Fruit fly (Drosophila melanogaster) whole organism, wandering third instar larva: Measurements from ENCODE around the gene MSAmiP.

Source experiments
- Abd-B ChIP-seq: fragments of >200 bp; optimal IDR thresholded peaks from 2 replicates; lab custom pipeline; 2017; ENCODE audit warnings: missing biosample characterization, missing genetic modification characterization
- CG9705 ChIP-seq: fragments of 200-800 bp; sonication (Bioruptor generic); optimal IDR thresholded peaks from 2 replicates; lab custom pipeline; 2018; ENCODE audit warnings: missing biosample characterization, mild to moderate bottlenecking, missing genetic modification characterization
- CrebA ChIP-seq: fragments of 200-800 bp; sonication (Bioruptor generic); optimal IDR thresholded peaks from 2 replicates; lab custom pipeline; 2016; ENCODE audit warnings: missing biosample characterization, mild to moderate bottlenecking, missing genetic modification characterization, borderline replicate concordance
- Dfd ChIP-seq: fragments of >200 bp; optimal IDR thresholded peaks from 2 replicates; lab custom pipeline; 2017; ENCODE audit warnings: missing biosample characterization, missing genetic modification characterization
- Dif ChIP-seq: fragments of 200-275, 200-300 bp; sonication (Bioruptor generic); optimal IDR thresholded peaks from 2 replicates; lab custom pipeline; 2018; ENCODE audit warnings: missing biosample characterization, missing genetic modification characterization; ENCODE audit not compliant: partially characterized antibody
- GATAd ChIP-seq: sonication (Bioruptor generic); optimal IDR thresholded peaks from 2 replicates; lab custom pipeline; 2016; ENCODE audit warnings: missing biosample characterization, missing genetic modification characterization
- HLH106 ChIP-seq: fragments of 200-800 bp; optimal IDR thresholded peaks from 3 replicates; lab custom pipeline; 2019; ENCODE audit warnings: missing biosample characterization, mild to moderate bottlenecking, missing genetic modification characterization, moderate library complexity
- Hnf4 ChIP-seq: fragments of 200-800 bp; sonication (Bioruptor generic); optimal IDR thresholded peaks from 2 replicates; lab custom pipeline; 2016; ENCODE audit warnings: missing biosample characterization, mild to moderate bottlenecking, missing genetic modification characterization
- Hr78 ChIP-seq: fragments of >200 bp; optimal IDR thresholded peaks from 2 replicates; lab custom pipeline; 2017; ENCODE audit warnings: missing biosample characterization, missing genetic modification characterization
- Hr83 ChIP-seq: fragments of 200-300 bp; sonication (Bioruptor generic); optimal IDR thresholded peaks from 2 replicates; lab custom pipeline; 2016; ENCODE audit warnings: missing biosample characterization, mild to moderate bottlenecking, missing genetic modification characterization, moderate library complexity; ENCODE audit not compliant: poor library complexity, severe bottlenecking
- Jra ChIP-seq: sonication (Bioruptor generic); optimal IDR thresholded peaks from 2 replicates; lab custom pipeline; 2016; ENCODE audit warnings: missing biosample characterization, missing genetic modification characterization
- Mio ChIP-seq: sonication (Bioruptor generic); optimal IDR thresholded peaks from 2 replicates; lab custom pipeline; 2016; ENCODE audit warnings: missing biosample characterization, missing genetic modification characterization
- N ChIP-seq: fragments of >200 bp; optimal IDR thresholded peaks from 2 replicates; lab custom pipeline; 2018; ENCODE audit warnings: missing biosample characterization, missing external identifiers, missing genetic modification characterization
- OdsH ChIP-seq: fragments of 200-800 bp; sonication (Bioruptor generic); optimal IDR thresholded peaks from 2 replicates; lab custom pipeline; 2016; ENCODE audit warnings: missing biosample characterization, mild to moderate bottlenecking, missing genetic modification characterization
- Rel ChIP-seq, 2 experiments: fragments of 200-800 bp; sonication (Bioruptor generic) in 1 of 2; optimal IDR thresholded peaks; 2 replicates in 1 of 2; 3 replicates in 1 of 2; lab custom pipeline; 2016 to 2019; ENCODE audit warnings: mild to moderate bottlenecking in 2 of 2, missing biosample characterization in 2 of 2, missing genetic modification characterization in 2 of 2, moderate library complexity in 1 of 2
- Sp1 ChIP-seq: fragments of 200-800 bp; sonication (Bioruptor generic); optimal IDR thresholded peaks from 3 replicates; lab custom pipeline; 2019; ENCODE audit warnings: missing biosample characterization, mild to moderate bottlenecking, missing genetic modification characterization, moderate library complexity
- Vsx2 ChIP-seq: fragments of 200-300, 225-300 bp; sonication (Bioruptor generic); optimal IDR thresholded peaks from 2 replicates; lab custom pipeline; 2018; ENCODE audit warnings: missing biosample characterization, missing genetic modification characterization; ENCODE audit not compliant: partially characterized antibody
- br ChIP-seq: fragments of 200-800 bp; sonication (Bioruptor generic); optimal IDR thresholded peaks from 2 replicates; lab custom pipeline; 2016; ENCODE audit warnings: missing biosample characterization, missing genetic modification characterization
- brk ChIP-seq: fragments of 200-800 bp; sonication (Bioruptor generic); optimal IDR thresholded peaks from 2 replicates; lab custom pipeline; 2016; ENCODE audit warnings: missing biosample characterization, mild to moderate bottlenecking, missing genetic modification characterization
- dl ChIP-seq, 2 experiments: fragments of 175-275, 200-275 bp in 1 of 2; fragments of 200-275 bp in 1 of 2; sonication (Bioruptor generic); optimal IDR thresholded peaks; lab custom pipeline; 2018; ENCODE audit warnings: mild to moderate bottlenecking in 2 of 2, missing biosample characterization in 2 of 2, missing genetic modification characterization in 2 of 2, moderate library complexity in 2 of 2; ENCODE audit not compliant: partially characterized antibody in 2 of 2, insufficient read depth in 1 of 2
- dmrt93B ChIP-seq: fragments of 200-800 bp; sonication (Bioruptor generic); optimal IDR thresholded peaks from 2 replicates; lab custom pipeline; 2018; ENCODE audit warnings: missing biosample characterization, mild to moderate bottlenecking, missing genetic modification characterization
- dsf ChIP-seq: sonication (Bioruptor generic); optimal IDR thresholded peaks from 2 replicates; lab custom pipeline; 2016; ENCODE audit warnings: missing biosample characterization, missing genetic modification characterization, borderline replicate concordance
- ey ChIP-seq: fragments of 200-800 bp; sonication (Bioruptor generic); optimal IDR thresholded peaks from 2 replicates; lab custom pipeline; 2016; ENCODE audit warnings: missing biosample characterization, missing genetic modification characterization
- foxo ChIP-seq, 2 experiments: fragments of 200-800 bp; sonication (Bioruptor generic); optimal IDR thresholded peaks; 2 replicates in 1 of 2; 3 replicates in 1 of 2; lab custom pipeline; 2016 to 2017; ENCODE audit warnings: missing biosample characterization in 2 of 2, missing genetic modification characterization in 2 of 2
- fru ChIP-seq: fragments of 200-800 bp; sonication (Bioruptor generic); optimal IDR thresholded peaks from 3 replicates; lab custom pipeline; 2016; ENCODE audit warnings: missing biosample characterization, mild to moderate bottlenecking, missing genetic modification characterization
- h ChIP-seq: fragments of 200-800 bp; sonication (Bioruptor generic); optimal IDR thresholded peaks from 3 replicates; lab custom pipeline; 2016; ENCODE audit warnings: missing biosample characterization, mild to moderate bottlenecking, missing genetic modification characterization
- jim ChIP-seq: fragments of 175-275, 200-325 bp; sonication (Bioruptor generic); optimal IDR thresholded peaks from 2 replicates; lab custom pipeline; 2016; ENCODE audit warnings: missing biosample characterization, mild to moderate bottlenecking, missing genetic modification characterization
- pan ChIP-seq: fragments of >200 bp; optimal IDR thresholded peaks from 2 replicates; lab custom pipeline; 2017
- psq ChIP-seq: fragments of 200-800 bp; sonication (Bioruptor generic); optimal IDR thresholded peaks from 3 replicates; lab custom pipeline; 2017; ENCODE audit warnings: missing biosample characterization, mild to moderate bottlenecking, missing genetic modification characterization, moderate library complexity
- rgr ChIP-seq: fragments of 200-800 bp; sonication (Bioruptor generic); optimal IDR thresholded peaks from 3 replicates; lab custom pipeline; 2016; ENCODE audit warnings: missing biosample characterization, mild to moderate bottlenecking, missing genetic modification characterization
- sage ChIP-seq: fragments of 200-800 bp; sonication (Bioruptor generic); optimal IDR thresholded peaks from 2 replicates; lab custom pipeline; 2016; ENCODE audit warnings: missing biosample characterization, mild to moderate bottlenecking, missing genetic modification characterization
- sv ChIP-seq: fragments of 200-800 bp; sonication (Bioruptor generic); optimal IDR thresholded peaks from 3 replicates; lab custom pipeline; 2016; ENCODE audit warnings: missing biosample characterization, missing genetic modification characterization
- tai ChIP-seq: sonication (Bioruptor generic); optimal IDR thresholded peaks from 2 replicates; lab custom pipeline; 2016; ENCODE audit warnings: missing biosample characterization, missing genetic modification characterization
- usp ChIP-seq: fragments of >200 bp; optimal IDR thresholded peaks from 2 replicates; lab custom pipeline; 2017; ENCODE audit warnings: missing biosample characterization, missing genetic modification characterization
- woc ChIP-seq: sonication (Bioruptor generic); optimal IDR thresholded peaks from 2 replicates; lab custom pipeline; 2016; ENCODE audit warnings: missing biosample characterization, mild to moderate bottlenecking, missing genetic modification characterization

MSAmiP gene

dm6 chr3R:16918988-16919427 lies 22.9 kb upstream of the MSAmiP start:
- TF ChIP-seq CG9705 (GFP tag; lab: Kevin White, UChicago), result no peak
- TF ChIP-seq dl (GFP tag; optimal IDR thresholded peaks at IDR 0.05; lab: Kevin White, UChicago; ENCODE audit: insufficient read depth in 1 of 2, partially characterized antibody in 2 of 2), result no peak
- peak; percentile 1 for TF ChIP-seq br (GFP tag; lab: Kevin White, UChicago)
- TF ChIP-seq foxo (GFP tag; optimal IDR thresholded peaks at IDR 0.05; lab: Kevin White, UChicago), result no peak
- peak; percentile 33 for TF ChIP-seq h
- TF ChIP-seq Vsx2 (GFP tag; lab: Kevin White, UChicago), result no peak
- no peak for TF ChIP-seq brk (GFP tag; lab: Kevin White, UChicago)
- TF ChIP-seq GATAd (GFP tag; lab: Kevin White, UChicago), result no peak
- peak; percentile 29 for TF ChIP-seq OdsH
- peak; percentile 10 for TF ChIP-seq ey (GFP tag; lab: Kevin White, UChicago)
- TF ChIP-seq woc (GFP tag; lab: Kevin White, UChicago), result no peak
- TF ChIP-seq Rel (GFP tag; optimal IDR thresholded peaks at IDR 0.05; lab: Kevin White, UChicago), result no peak
- TF ChIP-seq Rel (tag; optimal IDR thresholded peaks at IDR 0.05; lab: Kevin White, UChicago), result no peak

- TF ChIP-seq CrebA (no peak), pan (no peak), CG9705 (GFP tag; lab: Kevin White, UChicago) (no peak), dl (GFP tag; optimal IDR thresholded peaks at IDR 0.05; lab: Kevin White, UChicago; ENCODE audit: insufficient read depth in 1 of 2, partially characterized antibody in 2 of 2) (no peak), br (GFP tag; lab: Kevin White, UChicago) (no peak)
Measured at dm6 chr3R:16915587-16915986, 19.5 kb upstream of the MSAmiP start.

dm6 chr3R:16913300-16913928 lies 17.3 kb upstream of the MSAmiP start:
- TF ChIP-seq ey (GFP tag; lab: Kevin White, UChicago), result no peak
- TF ChIP-seq Sp1 (GFP tag; lab: Kevin White, UChicago), result no peak
- no peak for TF ChIP-seq h
- TF ChIP-seq dsf (GFP tag; lab: Kevin White, UChicago), result no peak
- no peak for TF ChIP-seq Jra (GFP tag; lab: Kevin White, UChicago)
- no peak for TF ChIP-seq rgr (GFP tag; lab: Kevin White, UChicago)
- no peak for TF ChIP-seq Abd-B (GFP tag; lab: Kevin White, UChicago)
- no peak for TF ChIP-seq Hr83 (GFP tag; lab: Kevin White, UChicago)
- TF ChIP-seq Hnf4 (GFP tag; lab: Kevin White, UChicago), result no peak
- no peak for TF ChIP-seq N (GFP tag; lab: Kevin White, UChicago)
- no peak for TF ChIP-seq sv (GFP tag; lab: Kevin White, UChicago)
- no peak for TF ChIP-seq GATAd (GFP tag; lab: Kevin White, UChicago)
- no peak for TF ChIP-seq HLH106 (tag; lab: Kevin White, UChicago)
- no peak for TF ChIP-seq usp (GFP tag; lab: Kevin White, UChicago)
- TF ChIP-seq Dif, result no peak
- TF ChIP-seq, all 38 proteins: peak for 0

dm6 chr3R:16907790-16908189 lies 11.7 kb upstream of the MSAmiP start:
- TF ChIP-seq brk (GFP tag; lab: Kevin White, UChicago) (no peak), Hr78 (GFP tag; lab: Kevin White, UChicago) (no peak), Hnf4 (GFP tag; lab: Kevin White, UChicago) (no peak), br (GFP tag; lab: Kevin White, UChicago) (no peak), psq (GFP tag; lab: Kevin White, UChicago) (no peak), Mio (GFP tag; lab: Kevin White, UChicago) (no peak), h (peak; percentile 34), dsf (GFP tag; lab: Kevin White, UChicago) (no peak), CrebA (no peak), sage (GFP tag; lab: Kevin White, UChicago) (no peak), rgr (GFP tag; lab: Kevin White, UChicago) (peak; percentile 10), Rel (GFP tag; optimal IDR thresholded peaks at IDR 0.05; lab: Kevin White, UChicago) (no peak), Rel (tag; optimal IDR thresholded peaks at IDR 0.05; lab: Kevin White, UChicago) (no peak), OdsH (peak; percentile 14), Vsx2 (GFP tag; lab: Kevin White, UChicago) (no peak), tai (no peak), fru (GFP tag; lab: Kevin White, UChicago) (no peak), sv (GFP tag; lab: Kevin White, UChicago) (no peak), Jra (GFP tag; lab: Kevin White, UChicago) (no peak), CG9705 (GFP tag; lab: Kevin White, UChicago) (no peak), jim (GFP tag; lab: Kevin White, UChicago) (no peak), Hr83 (GFP tag; lab: Kevin White, UChicago) (no peak), pan (no peak), dl (GFP tag; optimal IDR thresholded peaks at IDR 0.05; lab: Kevin White, UChicago; ENCODE audit: insufficient read depth in 1 of 2, partially characterized antibody in 2 of 2) (no peak), Abd-B (GFP tag; lab: Kevin White, UChicago) (no peak), foxo (GFP tag; optimal IDR thresholded peaks at IDR 0.05; lab: Kevin White, UChicago) (peak in 1 of 2 experiments; percentile 16), GATAd (GFP tag; lab: Kevin White, UChicago) (no peak), Dfd (no peak), ey (GFP tag; lab: Kevin White, UChicago) (peak; percentile 11), Sp1 (GFP tag; lab: Kevin White, UChicago) (no peak), Dif (no peak), dmrt93B (GFP tag; lab: Kevin White, UChicago) (no peak)
